Fruit fly (Drosophila melanogaster) whole organism, wandering third instar larva: ENCODE results near the gene CG9281.

ENCODE experiments used
- Abd-B ChIP-seq: fragments of >200 bp; optimal IDR thresholded peaks from 2 replicates; lab custom pipeline; 2017; ENCODE audit warnings: missing biosample characterization, missing genetic modification characterization
- Hr78 ChIP-seq: fragments of >200 bp; optimal IDR thresholded peaks from 2 replicates; lab custom pipeline; 2017; ENCODE audit warnings: missing biosample characterization, missing genetic modification characterization
- Hr83 ChIP-seq: fragments of 200-300 bp; sonication (Bioruptor generic); optimal IDR thresholded peaks from 2 replicates; lab custom pipeline; 2016; ENCODE audit warnings: missing biosample characterization, mild to moderate bottlenecking, missing genetic modification characterization, moderate library complexity; ENCODE audit not compliant: poor library complexity, severe bottlenecking
- OdsH ChIP-seq: fragments of 200-800 bp; sonication (Bioruptor generic); optimal IDR thresholded peaks from 2 replicates; lab custom pipeline; 2016; ENCODE audit warnings: missing biosample characterization, mild to moderate bottlenecking, missing genetic modification characterization
- Sp1 ChIP-seq: fragments of 200-800 bp; sonication (Bioruptor generic); optimal IDR thresholded peaks from 3 replicates; lab custom pipeline; 2019; ENCODE audit warnings: missing biosample characterization, mild to moderate bottlenecking, missing genetic modification characterization, moderate library complexity
- br ChIP-seq: fragments of 200-800 bp; sonication (Bioruptor generic); optimal IDR thresholded peaks from 2 replicates; lab custom pipeline; 2016; ENCODE audit warnings: missing biosample characterization, missing genetic modification characterization
- dl ChIP-seq, 2 experiments: fragments of 175-275, 200-275 bp in 1 of 2; fragments of 200-275 bp in 1 of 2; sonication (Bioruptor generic); optimal IDR thresholded peaks; lab custom pipeline; 2018; ENCODE audit warnings: mild to moderate bottlenecking in 2 of 2, missing biosample characterization in 2 of 2, missing genetic modification characterization in 2 of 2, moderate library complexity in 2 of 2; ENCODE audit not compliant: partially characterized antibody in 2 of 2, insufficient read depth in 1 of 2
- fru ChIP-seq: fragments of 200-800 bp; sonication (Bioruptor generic); optimal IDR thresholded peaks from 3 replicates; lab custom pipeline; 2016; ENCODE audit warnings: missing biosample characterization, mild to moderate bottlenecking, missing genetic modification characterization
- h ChIP-seq: fragments of 200-800 bp; sonication (Bioruptor generic); optimal IDR thresholded peaks from 3 replicates; lab custom pipeline; 2016; ENCODE audit warnings: missing biosample characterization, mild to moderate bottlenecking, missing genetic modification characterization
- psq ChIP-seq: fragments of 200-800 bp; sonication (Bioruptor generic); optimal IDR thresholded peaks from 3 replicates; lab custom pipeline; 2017; ENCODE audit warnings: missing biosample characterization, mild to moderate bottlenecking, missing genetic modification characterization, moderate library complexity

DNA sequence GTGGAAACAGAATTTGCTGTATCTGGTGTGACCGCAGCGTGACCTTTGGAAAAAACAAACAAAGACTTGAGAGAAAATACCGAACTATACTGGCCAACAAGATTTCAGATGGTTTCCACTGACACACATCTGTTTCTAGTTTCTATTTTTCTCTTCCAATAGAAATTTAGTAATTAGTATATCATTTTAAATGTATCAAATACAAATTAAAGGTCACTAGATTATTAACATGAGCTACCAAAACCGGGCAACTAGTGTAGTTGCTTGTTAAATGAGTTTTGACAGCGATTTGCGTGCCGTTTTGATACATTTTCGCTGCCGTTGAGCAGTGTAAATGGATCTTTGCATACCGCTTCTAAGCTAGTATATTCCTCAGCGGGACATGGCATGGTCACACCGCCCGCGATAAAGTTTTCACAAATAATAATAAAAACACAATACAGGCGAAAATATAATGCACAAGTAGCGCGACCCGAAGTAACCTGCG is 6.6 kb downstream of the CG9281 start, which contains the start of the genes Pis and Hap40:
- TF ChIP-seq fru (GFP tag; lab: Kevin White, UChicago) (no peak), Sp1 (GFP tag; lab: Kevin White, UChicago) (peak; percentile 63), Hr83 (GFP tag; lab: Kevin White, UChicago) (no peak), br (peak; percentile 54), psq (GFP tag; lab: Kevin White, UChicago) (peak; percentile 40), dl (GFP tag; optimal IDR thresholded peaks at IDR 0.05; lab: Kevin White, UChicago; ENCODE audit: insufficient read depth in 1 of 2, partially characterized antibody in 2 of 2) (no peak), OdsH (GFP tag; lab: Kevin White, UChicago) (peak; percentile 25), Hr78 (GFP tag; lab: Kevin White, UChicago) (no peak), Abd-B (GFP tag; lab: Kevin White, UChicago) (no peak), h (GFP tag; lab: Kevin White, UChicago) (peak; percentile 67)
